Worm (Caenorhabditis elegans) whole organism, L3 larva: ENCODE results near the gene K12H6.12.

Experiments
- ZK546.5 ChIP-seq: sonication (generic microtip); optimal IDR thresholded peaks from 2 replicates; lab custom pipeline; 2017; ENCODE audit warnings: missing biosample characterization, missing genetic modification characterization
- ama-1 ChIP-seq: fragments of 150-350 bp; optimal IDR thresholded peaks from 2 replicates; lab custom pipeline; 2018
- ceh-28 ChIP-seq: fragments of 150-350 bp; optimal IDR thresholded peaks from 2 replicates; lab custom pipeline; 2014; ENCODE audit warnings: missing biosample characterization, missing genetic modification reagents, missing genetic modification characterization
- ceh-9 ChIP-seq: sonication (generic microtip); optimal IDR thresholded peaks from 2 replicates; lab custom pipeline; 2018; ENCODE audit warnings: missing biosample characterization, missing genetic modification characterization
- egl-5 ChIP-seq: fragments of 150-350 bp; optimal IDR thresholded peaks from 2 replicates; lab custom pipeline; 2017; ENCODE audit warnings: missing biosample characterization, missing genetic modification reagents, missing genetic modification characterization, inconsistent platforms
- elt-1 ChIP-seq: fragments of 150-350 bp; optimal IDR thresholded peaks from 2 replicates; lab custom pipeline; 2014; ENCODE audit warnings: missing biosample characterization, missing genetic modification characterization
- elt-3 ChIP-seq, 3 experiments: fragments of 150-350 bp in 1 of 3; sonication (generic microtip) in 2 of 3; optimal IDR thresholded peaks; 2 replicates in 2 of 3; 4 replicates in 1 of 3; lab custom pipeline; 2014 to 2017; ENCODE audit warnings: missing biosample characterization in 3 of 3, missing genetic modification characterization in 3 of 3
- fkh-2 ChIP-seq: fragments of 150-350 bp; optimal IDR thresholded peaks from 2 replicates; lab custom pipeline; 2014; ENCODE audit warnings: missing biosample characterization, missing genetic modification reagents, missing genetic modification characterization
- hmg-11 ChIP-seq: sonication (generic microtip); optimal IDR thresholded peaks from 2 replicates; lab custom pipeline; 2016; ENCODE audit warnings: missing genetic modification characterization, missing compliant biosample characterization
- jun-1 ChIP-seq: fragments of 150-350 bp; optimal IDR thresholded peaks from 2 replicates; lab custom pipeline; 2014; ENCODE audit warnings: missing biosample characterization, missing genetic modification reagents, missing genetic modification characterization
- lin-15B ChIP-seq: fragments of 150-350 bp; optimal IDR thresholded peaks from 2 replicates; lab custom pipeline; 2014; ENCODE audit warnings: missing biosample characterization, missing genetic modification characterization
- lin-39 ChIP-seq: fragments of 150-350 bp; optimal IDR thresholded peaks from 2 replicates; lab custom pipeline; 2018; ENCODE audit warnings: missing biosample characterization, missing genetic modification reagents, missing genetic modification characterization
- lsy-12 ChIP-seq: sonication (generic microtip); optimal IDR thresholded peaks from 2 replicates; lab custom pipeline; 2016; ENCODE audit warnings: mild to moderate bottlenecking, missing genetic modification characterization, missing compliant biosample characterization
- mml-1 ChIP-seq: fragments of 150-350 bp; sonication (generic microtip); optimal IDR thresholded peaks from 3 replicates; lab custom pipeline; 2014; ENCODE audit warnings: missing biosample characterization, missing genetic modification characterization
- nfya-1 ChIP-seq: sonication (generic microtip); optimal IDR thresholded peaks from 2 replicates; lab custom pipeline; 2017; ENCODE audit warnings: missing genetic modification characterization, mild to moderate bottlenecking, missing compliant biosample characterization, antibody characterized with exemption, moderate library complexity; ENCODE audit not compliant: insufficient read depth
- nhr-23 ChIP-seq: fragments of 150-350 bp; optimal IDR thresholded peaks from 2 replicates; lab custom pipeline; 2014; ENCODE audit warnings: missing biosample characterization, missing genetic modification reagents, missing genetic modification characterization
- nhr-25 ChIP-seq: sonication (generic microtip); optimal IDR thresholded peaks from 2 replicates; lab custom pipeline; 2017; ENCODE audit warnings: missing biosample characterization, missing genetic modification characterization
- nhr-43 ChIP-seq: sonication (generic microtip); optimal IDR thresholded peaks from 2 replicates; lab custom pipeline; 2016; ENCODE audit warnings: mild to moderate bottlenecking, missing genetic modification characterization, missing compliant biosample characterization; ENCODE audit not compliant: poor library complexity, severe bottlenecking
- nhr-67 ChIP-seq: fragments of 150-350 bp; optimal IDR thresholded peaks from 2 replicates; lab custom pipeline; 2014; ENCODE audit warnings: missing biosample characterization, missing genetic modification characterization
- nhr-76 ChIP-seq: fragments of 150-350 bp; sonication (generic microtip); optimal IDR thresholded peaks from 5 replicates; lab custom pipeline; 2014; ENCODE audit warnings: missing biosample characterization, missing genetic modification characterization
- pha-4 ChIP-seq: fragments of 150-350 bp; optimal IDR thresholded peaks from 2 replicates; lab custom pipeline; 2014; ENCODE audit warnings: missing biosample characterization, missing genetic modification reagents, missing genetic modification characterization
- sea-2 ChIP-seq: fragments of 150-350 bp; sonication (generic microtip); optimal IDR thresholded peaks from 4 replicates; lab custom pipeline; 2014; ENCODE audit warnings: missing biosample characterization, missing genetic modification reagents, missing genetic modification characterization
- skn-1 ChIP-seq: fragments of 150-350 bp; optimal IDR thresholded peaks from 2 replicates; lab custom pipeline; 2014; ENCODE audit warnings: missing biosample characterization, missing genetic modification characterization
- snpc-4 ChIP-seq: fragments of 150-350 bp; optimal IDR thresholded peaks from 2 replicates; lab custom pipeline; 2014; ENCODE audit warnings: missing biosample characterization, missing genetic modification characterization
- tbx-2 ChIP-seq: sonication (generic microtip); optimal IDR thresholded peaks from 2 replicates; lab custom pipeline; 2016; ENCODE audit warnings: mild to moderate bottlenecking, missing genetic modification characterization, missing compliant biosample characterization
- unc-62 ChIP-seq: fragments of 150-350 bp; sonication (generic microtip); optimal IDR thresholded peaks from 4 replicates; lab custom pipeline; 2014; ENCODE audit warnings: missing biosample characterization, missing genetic modification reagents, missing genetic modification characterization
- zag-1 ChIP-seq: fragments of 150-350 bp; optimal IDR thresholded peaks from 2 replicates; lab custom pipeline; 2014; ENCODE audit warnings: missing biosample characterization, missing genetic modification characterization

Gene K12H6.12

ce11 chrII:2853767-2854166 is 45.8 kb downstream of the K12H6.12 start:
- TF ChIP-seq elt-1 (tag; lab: Kevin White, UChicago) (peak; percentile 63), pha-4 (tag; lab: Kevin White, UChicago) (no peak), lsy-12 (tag; lab: Kevin White, UChicago) (no peak)

ce11 chrII:2854794-2855193 is 46.8 kb downstream of the K12H6.12 start:
- peak; percentile 64 for TF ChIP-seq nhr-23 (tag; lab: Kevin White, UChicago)
- TF ChIP-seq lsy-12 (tag; lab: Kevin White, UChicago): no peak
- TF ChIP-seq nhr-25 (tag; lab: Kevin White, UChicago): peak; percentile 54
- TF ChIP-seq nhr-43 (tag; lab: Kevin White, UChicago): peak; percentile 58
- no peak for TF ChIP-seq nfya-1
- TF ChIP-seq sea-2: no peak
- no peak for TF ChIP-seq ceh-28 (tag; lab: Kevin White, UChicago)
- TF ChIP-seq nhr-67 (tag; lab: Kevin White, UChicago): no peak
- TF ChIP-seq ama-1 (lab: Kevin White, UChicago): peak; percentile 43
- peak; percentile 14 for TF ChIP-seq hmg-11 (tag; lab: Kevin White, UChicago)
- no peak for TF ChIP-seq snpc-4 (tag; lab: Kevin White, UChicago)
- TF ChIP-seq, all 47 proteins: peak for 5

ce11 chrII:2856114-2856513 is 48.2 kb downstream of the K12H6.12 start:
- TF ChIP-seq elt-3 (tag; optimal IDR thresholded peaks at IDR 0.05; lab: Kevin White, UChicago): peak in 1 of 3 experiments; percentile 9
- no peak for TF ChIP-seq fkh-2 (tag; lab: Kevin White, UChicago)
- no peak for TF ChIP-seq ZK546.5
- TF ChIP-seq nhr-43 (tag; lab: Kevin White, UChicago): peak; percentile 22
- TF ChIP-seq nhr-23 (tag; lab: Kevin White, UChicago): peak; percentile 13

ce11 chrII:2857559-2857958 is 49.6 kb downstream of the K12H6.12 start:
- TF ChIP-seq nhr-43 (tag; lab: Kevin White, UChicago) (peak; percentile 63), nhr-25 (tag; lab: Kevin White, UChicago) (peak; percentile 49), elt-3 (tag; optimal IDR thresholded peaks at IDR 0.05; lab: Kevin White, UChicago) (peak in 2 of 3 experiments; percentile 70 to 95), elt-1 (tag; lab: Kevin White, UChicago) (peak; percentile 81), mml-1 (tag; lab: Kevin White, UChicago) (no peak)

- TF ChIP-seq jun-1 (tag; lab: Kevin White, UChicago) (no peak), nhr-23 (tag; lab: Kevin White, UChicago) (no peak), tbx-2 (tag; lab: Kevin White, UChicago) (no peak), fkh-2 (tag; lab: Kevin White, UChicago) (no peak), nhr-76 (tag; lab: Kevin White, UChicago) (no peak), lin-15B (tag; lab: Kevin White, UChicago) (no peak)
These were observed 50.9 kb downstream of the K12H6.12 start for ce11 chrII:2858851-2859250.

- TF ChIP-seq zag-1 (no peak), egl-5 (tag; lab: Kevin White, UChicago) (no peak), lin-15B (tag; lab: Kevin White, UChicago) (no peak), nfya-1 (no peak), ZK546.5 (no peak), ceh-9 (tag; lab: Kevin White, UChicago) (no peak), unc-62 (GFP tag; lab: Kevin White, UChicago) (no peak), fkh-2 (tag; lab: Kevin White, UChicago) (no peak), skn-1 (tag; lab: Kevin White, UChicago) (no peak), lin-39 (tag; lab: Kevin White, UChicago) (no peak), pha-4 (tag; lab: Kevin White, UChicago) (no peak)
These were observed 51.4 kb downstream of the K12H6.12 start for ce11 chrII:2859315-2859714.
